Worm (Caenorhabditis elegans): Measurements from ENCODE around the gene F54H12.10.

DNA sequence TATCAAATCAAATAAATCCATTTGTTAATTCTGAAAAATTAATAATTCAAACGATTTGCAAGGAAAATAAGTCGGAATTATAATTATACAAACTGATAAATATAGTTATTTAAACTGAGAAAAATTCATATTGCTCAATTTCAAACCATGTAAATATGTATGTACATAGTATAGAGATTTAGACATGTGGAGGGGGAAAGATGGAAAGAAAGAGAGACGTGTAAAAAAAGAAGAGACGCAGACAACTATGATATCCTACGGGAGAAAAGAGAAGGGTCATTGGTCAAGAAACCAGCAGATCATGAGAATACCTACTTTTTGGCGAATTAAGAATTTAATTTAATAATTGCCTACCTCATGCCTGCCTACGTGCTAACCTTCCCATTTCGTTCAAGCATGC is 687 bp downstream of the F54H12.10 start, which contains the start of gene C29E4.11:
- TF ChIP-seq dve-1 (tag; optimal IDR thresholded peaks at IDR 0.05) = no peak
- no peak for TF ChIP-seq ceh-30 (tag; optimal IDR thresholded peaks at IDR 0.05)
- no peak for TF ChIP-seq pqm-1 (tag; optimal IDR thresholded peaks at IDR 0.05)

Measured in whole organism, late embryonic.